Fruit fly (Drosophila melanogaster): ENCODE measurements around the gene CG4783.

CG4783 gene

dm6 chr3R:19934840-19935776 lies 13.1 kb upstream of the CG4783 start, which contains the start of gene mira:
Gene mira (minus strand): TSS chr3R:19935120.
- no peak for TF ChIP-seq CG8159 (tag; optimal IDR thresholded peaks at IDR 0.05)
- no peak for TF ChIP-seq CG13204 (GFP tag; optimal IDR thresholded peaks at IDR 0.05)
- TF ChIP-seq CG32121 (GFP tag; IDR thresholded peaks at IDR 0.05), result no peak
- no peak for TF ChIP-seq Pif1B (GFP tag; optimal IDR thresholded peaks at IDR 0.05)
- no peak for TF ChIP-seq CG15710 (tag; optimal IDR thresholded peaks at IDR 0.05)
- no peak for TF ChIP-seq gl (tag; optimal IDR thresholded peaks at IDR 0.05)
- TF ChIP-seq CG34367 (tag; optimal IDR thresholded peaks at IDR 0.05), result no peak
- TF ChIP-seq CG17806 (tag; optimal IDR thresholded peaks at IDR 0.05), result no peak
- no peak for TF ChIP-seq CG4496 (GFP tag; IDR thresholded peaks at IDR 0.05)
- TF ChIP-seq CG14655 (GFP tag; optimal IDR thresholded peaks at IDR 0.05), result no peak
- TF ChIP-seq CG10348 (GFP tag; IDR thresholded peaks at IDR 0.05), result no peak
- TF ChIP-seq Ets98B (GFP tag; IDR thresholded peaks at IDR 0.05), result no peak
- no peak for TF ChIP-seq D1 (tag; optimal IDR thresholded peaks at IDR 0.05)
- no peak for TF ChIP-seq Pif1A (GFP tag; optimal IDR thresholded peaks at IDR 0.05)

- TF ChIP-seq EcR (GFP tag; optimal IDR thresholded peaks at IDR 0.05), result no peak
- no peak for TF ChIP-seq CG34367 (tag; optimal IDR thresholded peaks at IDR 0.05)
- no peak for TF ChIP-seq Snoo (tag; optimal IDR thresholded peaks at IDR 0.05)
- no peak for TF ChIP-seq CG32121 (GFP tag; IDR thresholded peaks at IDR 0.05)
- TF ChIP-seq CG8301 (tag; optimal IDR thresholded peaks at IDR 0.05), result no peak
- TF ChIP-seq CG9948 (tag; optimal IDR thresholded peaks at IDR 0.05), result no peak
- TF ChIP-seq Ets98B (GFP tag; IDR thresholded peaks at IDR 0.05), result no peak
- TF ChIP-seq CG12605 (GFP tag; IDR thresholded peaks at IDR 0.05), result no peak
- no peak for TF ChIP-seq CG13204 (GFP tag; optimal IDR thresholded peaks at IDR 0.05)
- TF ChIP-seq CG8159 (tag; optimal IDR thresholded peaks at IDR 0.05), result no peak
- TF ChIP-seq fd96Ca (GFP tag; IDR thresholded peaks at IDR 0.05), result no peak
- TF ChIP-seq CG14655 (GFP tag; optimal IDR thresholded peaks at IDR 0.05), result no peak
- TF ChIP-seq CG4496 (GFP tag; IDR thresholded peaks at IDR 0.05), result no peak
- no peak for TF ChIP-seq rn (GFP tag; IDR thresholded peaks at IDR 0.05)
- TF ChIP-seq D1 (tag; optimal IDR thresholded peaks at IDR 0.05), result no peak
Measured at dm6 chr3R:19935777-19936125, 12.5 kb upstream of the CG4783 start.

- TF ChIP-seq gl (tag; optimal IDR thresholded peaks at IDR 0.05) (no peak), CG10348 (GFP tag; IDR thresholded peaks at IDR 0.05) (no peak), Pif1A (GFP tag; optimal IDR thresholded peaks at IDR 0.05) (no peak), CG4496 (GFP tag; IDR thresholded peaks at IDR 0.05) (no peak), CG15710 (tag; optimal IDR thresholded peaks at IDR 0.05) (no peak)
Measured at dm6 chr3R:19938941-19939587, 9.2 kb upstream of the CG4783 start.

dm6 chr3R:19942312-19942711 lies 5.9 kb upstream of the CG4783 start, which contains the start of gene CG46042:
Gene CG46042 (minus strand): TSS chr3R:19942412.
- TF ChIP-seq gl (tag; optimal IDR thresholded peaks at IDR 0.05), result no peak

dm6 chr3R:19968695-19969094 lies 20.5 kb downstream of the CG4783 start:
- TF ChIP-seq CG8301 (tag; optimal IDR thresholded peaks at IDR 0.05), result no peak
- TF ChIP-seq CG9948 (tag; optimal IDR thresholded peaks at IDR 0.05), result no peak
- no peak for TF ChIP-seq CG15710 (tag; optimal IDR thresholded peaks at IDR 0.05)

- TF ChIP-seq CG4496 (GFP tag; IDR thresholded peaks at IDR 0.05) (no peak), CG13204 (GFP tag; optimal IDR thresholded peaks at IDR 0.05) (no peak), Ets98B (GFP tag; IDR thresholded peaks at IDR 0.05) (no peak), CG9948 (tag; optimal IDR thresholded peaks at IDR 0.05) (no peak), D1 (tag; optimal IDR thresholded peaks at IDR 0.05) (no peak)
Measured at dm6 chr3R:19972598-19972997, 24.4 kb downstream of the CG4783 start, which contains the start of gene CG31213. Gene CG31213 (plus strand): TSS chr3R:19972898.

- TF ChIP-seq CG12605 (GFP tag; IDR thresholded peaks at IDR 0.05) (no peak), Pif1A (GFP tag; optimal IDR thresholded peaks at IDR 0.05) (no peak), CG13204 (GFP tag; optimal IDR thresholded peaks at IDR 0.05) (no peak), CG32121 (GFP tag; IDR thresholded peaks at IDR 0.05) (no peak), CG9948 (tag; optimal IDR thresholded peaks at IDR 0.05) (no peak), CG15710 (tag; optimal IDR thresholded peaks at IDR 0.05) (no peak), CG14655 (GFP tag; optimal IDR thresholded peaks at IDR 0.05) (no peak), Pif1B (GFP tag; optimal IDR thresholded peaks at IDR 0.05) (no peak), CG4496 (GFP tag; IDR thresholded peaks at IDR 0.05) (no peak), CG17806 (tag; optimal IDR thresholded peaks at IDR 0.05) (no peak), CG8159 (tag; optimal IDR thresholded peaks at IDR 0.05) (no peak), CG8301 (tag; optimal IDR thresholded peaks at IDR 0.05) (no peak)
Measured at dm6 chr3R:19985376-19985775, 37.1 kb downstream of the CG4783 start.

Data from whole organism, pupa.